Fruit fly (Drosophila melanogaster): ENCODE measurements around the gene CD98hc.

CD98hc gene

dm6 chr3R:7961348-7961747 lies 16.9 kb downstream of the CD98hc start:
- TF ChIP-seq Nf-YB (GFP tag; optimal IDR thresholded peaks at IDR 0.05) = peak; percentile 69
- no peak for TF ChIP-seq Dref (GFP tag; IDR thresholded peaks at IDR 0.05)

DNA sequence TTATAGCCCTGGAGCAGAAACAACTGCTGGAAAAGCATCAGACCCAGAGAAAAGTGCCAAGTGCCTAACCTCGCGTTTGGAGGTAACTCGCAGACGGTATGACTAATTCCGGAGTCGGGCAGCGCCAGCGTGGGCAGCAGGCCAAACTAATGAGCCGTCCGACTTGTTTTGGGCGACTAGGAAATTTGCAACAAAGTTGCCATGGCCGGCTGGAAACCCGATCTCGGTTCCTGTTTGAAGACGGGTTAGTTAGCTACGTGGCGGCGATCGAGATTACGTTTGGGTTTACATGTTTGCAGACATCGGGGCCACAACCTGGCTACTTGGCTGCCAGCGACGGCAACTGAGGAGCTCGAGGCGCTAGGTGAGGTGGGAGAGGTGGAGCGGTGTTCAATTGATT lies 21.2 kb downstream of the CD98hc start:
- TF ChIP-seq kni (GFP tag; optimal IDR thresholded peaks at IDR 0.05) (no peak), maf-S (GFP tag; optimal IDR thresholded peaks at IDR 0.05) (no peak), onecut (GFP tag; IDR thresholded peaks at IDR 0.05) (no peak), Atf-2 (GFP tag; optimal IDR thresholded peaks at IDR 0.05) (no peak), Fer2 (tag; optimal IDR thresholded peaks at IDR 0.05) (no peak), fd96Cb (tag; optimal IDR thresholded peaks at IDR 0.05) (no peak)

- TF ChIP-seq sens (GFP tag) = peak; percentile 26
- TF ChIP-seq cad (GFP tag; optimal IDR thresholded peaks at IDR 0.05) = peak; percentile 23
- TF ChIP-seq Atf-2 (GFP tag; optimal IDR thresholded peaks at IDR 0.05) = no peak
These were observed 23.8 kb downstream of the CD98hc start for dm6 chr3R:7954477-7954876.

DNA sequence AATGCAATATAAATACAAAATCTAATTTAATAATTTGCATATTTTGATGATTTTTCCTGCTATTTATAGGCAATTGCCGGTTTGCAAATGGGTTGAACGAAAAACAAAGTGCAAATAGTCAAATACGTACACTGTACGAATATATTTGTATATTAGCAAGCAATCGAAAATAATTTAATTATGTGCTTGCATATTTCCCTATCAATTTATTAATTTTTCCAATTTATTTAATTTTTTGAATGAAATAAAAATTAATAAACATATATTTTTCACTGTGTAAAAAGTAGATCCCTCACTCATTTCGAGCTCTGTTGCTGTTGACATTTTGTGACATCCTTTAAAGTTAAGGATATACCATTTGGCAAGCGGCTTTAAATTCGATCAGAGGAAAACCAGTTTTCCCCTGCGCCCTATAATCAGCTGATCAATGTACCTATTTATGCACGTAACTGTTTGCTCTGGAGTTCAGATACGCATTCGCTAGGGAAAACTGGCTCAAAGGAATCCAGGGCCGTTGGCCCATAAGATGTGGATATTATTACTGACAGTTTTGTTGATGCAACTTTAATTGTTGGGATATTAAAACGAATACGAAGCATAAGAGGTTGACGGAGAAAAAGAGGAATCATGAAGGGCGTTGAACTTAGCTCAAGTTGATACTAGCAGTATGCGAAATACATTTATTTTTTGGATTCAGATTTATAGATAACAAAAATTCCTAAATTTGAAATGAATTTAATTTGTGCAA lies 25.0 kb downstream of the CD98hc start:
- TF ChIP-seq CG7745 (tag; optimal IDR thresholded peaks at IDR 0.05) (no peak), CG14441 (GFP tag; IDR thresholded peaks at IDR 0.05) (no peak), CG43689 (GFP tag; IDR thresholded peaks at IDR 0.05) (no peak), gem (tag; optimal IDR thresholded peaks at IDR 0.05) (peak; percentile 19), ssp (GFP tag; IDR thresholded peaks at IDR 0.05) (no peak), CG9817 (tag; optimal IDR thresholded peaks at IDR 0.05) (no peak), CG10959 (GFP tag; IDR thresholded peaks at IDR 0.05) (no peak), CG12769 (tag; optimal IDR thresholded peaks at IDR 0.05) (no peak), CG17385 (GFP tag; optimal IDR thresholded peaks at IDR 0.05) (no peak), ab (GFP tag; optimal IDR thresholded peaks at IDR 0.05) (no peak), sens (GFP tag) (peak; percentile 23), CG6175 (GFP tag; IDR thresholded peaks at IDR 0.05) (no peak), Nf-YB (GFP tag; optimal IDR thresholded peaks at IDR 0.05) (no peak), CG1024 (GFP tag; IDR thresholded peaks at IDR 0.05) (no peak)

dm6 chr3R:7950147-7950546 lies 28.1 kb downstream of the CD98hc start:
- TF ChIP-seq Xbp1 (GFP tag; optimal IDR thresholded peaks at IDR 0.05) = no peak
- TF ChIP-seq Ets65A (GFP tag) = peak; percentile 65
- no peak for TF ChIP-seq bcd (GFP tag; optimal IDR thresholded peaks at IDR 0.05)

- TF ChIP-seq Dip3 (GFP tag; optimal IDR thresholded peaks at IDR 0.05) = no peak
- TF ChIP-seq twi (tag; optimal IDR thresholded peaks at IDR 0.05) = peak; percentile 20
- TF ChIP-seq CG9437 (GFP tag; optimal IDR thresholded peaks at IDR 0.05) = no peak
- TF ChIP-seq CG6654 (GFP tag; optimal IDR thresholded peaks at IDR 0.05) = no peak
- TF ChIP-seq fd64A (GFP tag; optimal IDR thresholded peaks at IDR 0.05) = no peak
- no peak for TF ChIP-seq HmgD (GFP tag; optimal IDR thresholded peaks at IDR 0.05)
- TF ChIP-seq CG2199 (GFP tag; IDR thresholded peaks at IDR 0.05) = peak; percentile 22; the same call in 1 of the 3 replicates
- TF ChIP-seq H2.0 (GFP tag; IDR thresholded peaks at IDR 0.05) = no peak
- no peak for TF ChIP-seq sisA (GFP tag; IDR thresholded peaks at IDR 0.05)
- TF ChIP-seq Nf-YB (GFP tag; optimal IDR thresholded peaks at IDR 0.05) = peak; percentile 49
- peak in 1 of 2 experiments; percentile 25 for TF ChIP-seq Trl (optimal IDR thresholded peaks at IDR 0.05)
- no peak for TF ChIP-seq Trl (GFP tag; optimal IDR thresholded peaks at IDR 0.05)
- TF ChIP-seq CTCF (GFP tag; optimal IDR thresholded peaks at IDR 0.05) = no peak
- TF ChIP-seq maf-S (GFP tag; optimal IDR thresholded peaks at IDR 0.05) = no peak
- no peak for TF ChIP-seq dan (GFP tag; IDR thresholded peaks at IDR 0.05)
- no peak for TF ChIP-seq odd (GFP tag; optimal IDR thresholded peaks at IDR 0.05)
- no peak for TF ChIP-seq CG10431 (GFP tag; optimal IDR thresholded peaks at IDR 0.05)
- peak; percentile 13 for TF ChIP-seq cg (GFP tag; optimal IDR thresholded peaks at IDR 0.05)
- no peak for TF ChIP-seq bigmax (GFP tag; optimal IDR thresholded peaks at IDR 0.05)
- no peak for TF ChIP-seq sens-2 (GFP tag; IDR thresholded peaks at IDR 0.05)
- peak; percentile 57; the same call in 1 of the 2 replicates for TF ChIP-seq Drgx (GFP tag; IDR thresholded peaks at IDR 0.05)
These were observed 30.9 kb downstream of the CD98hc start for dm6 chr3R:7947349-7947748.
